Worm (Caenorhabditis elegans) whole organism, young adult: ENCODE data around the gene nspc-18.
A peak's percentile ranks its signal among the peaks of the same experiment; 100 is the strongest.

ENCODE experiments used
- B0019.2 ChIP-seq: fragments of 200-800 bp; sonication (Bioruptor generic); conservative IDR thresholded peaks from 2 replicates; pipeline ENCODE4 v1.3.6; 2022; ENCODE audit warnings: missing genetic modification reagents, missing genetic modification characterization, missing compliant biosample characterization
- B0035.1 ChIP-seq: sonication (generic microtip); optimal IDR thresholded peaks from 2 replicates; lab custom pipeline; 2016; ENCODE audit warnings: missing genetic modification characterization, mild to moderate bottlenecking, missing compliant biosample characterization, missing genotype, missing genetic modification reagents
- B0336.3 ChIP-seq: fragments of 200-800 bp; sonication (Bioruptor generic); IDR thresholded peaks from 2 replicates; pipeline ENCODE4 v1.3.6; 2022; ENCODE audit warnings: missing genetic modification characterization, missing compliant biosample characterization
- C17E4.6 ChIP-seq: fragments of 200-800 bp; sonication (Bioruptor generic); IDR thresholded peaks from 2 replicates; pipeline ENCODE4 v1.3.6; 2022; ENCODE audit warnings: missing genetic modification reagents, missing genetic modification characterization, missing compliant biosample characterization
- F23B12.7 ChIP-seq: sonication (generic microtip); optimal IDR thresholded peaks from 2 replicates; lab custom pipeline; 2017; ENCODE audit warnings: missing genetic modification characterization, mild to moderate bottlenecking, missing compliant biosample characterization, antibody characterized with exemption, moderate library complexity; ENCODE audit not compliant: insufficient read depth
- Y95B8A.8 ChIP-seq: fragments of 200-800 bp; sonication (Bioruptor generic); IDR thresholded peaks from 2 replicates; pipeline ENCODE4 v1.3.6; 2022; ENCODE audit warnings: missing genetic modification reagents, missing genetic modification characterization, missing compliant biosample characterization
- atf-7 ChIP-seq: sonication (generic microtip); optimal IDR thresholded peaks from 2 replicates; lab custom pipeline; 2017; ENCODE audit warnings: mild to moderate bottlenecking, missing genetic modification characterization, missing compliant biosample characterization
- athp-1 ChIP-seq: sonication (generic microtip); optimal IDR thresholded peaks from 2 replicates; lab custom pipeline; 2017; ENCODE audit warnings: mild to moderate bottlenecking, missing genetic modification characterization, missing compliant biosample characterization
- attf-5 ChIP-seq: fragments of 200-800 bp; sonication (Bioruptor generic); optimal IDR thresholded peaks from 2 replicates; lab custom pipeline; 2018; ENCODE audit warnings: mild to moderate bottlenecking, missing genetic modification characterization, missing compliant biosample characterization
- ccch-3 ChIP-seq: fragments of 200-800 bp; sonication (Bioruptor generic); optimal IDR thresholded peaks from 2 replicates; lab custom pipeline; 2018; ENCODE audit warnings: mild to moderate bottlenecking, missing genetic modification characterization, missing compliant biosample characterization
- cebp-1 ChIP-seq, 2 experiments: fragments of 200-800 bp in 1 of 2; sonication (Bioruptor generic) in 1 of 2; sonication (generic microtip) in 1 of 2; IDR thresholded peaks in 1 of 2; optimal IDR thresholded peaks in 1 of 2; 2 replicates each; pipeline versions ENCODE4 v1.3.6 to Lab custom; 2017 to 2022; ENCODE audit warnings: missing compliant biosample characterization in 2 of 2, missing genetic modification characterization in 2 of 2, mild to moderate bottlenecking in 1 of 2, missing genetic modification reagents in 1 of 2, moderate library complexity in 1 of 2
- ceh-27 ChIP-seq: fragments of 200-800 bp; sonication (Bioruptor generic); optimal IDR thresholded peaks from 2 replicates; lab custom pipeline; 2018; ENCODE audit warnings: mild to moderate bottlenecking, missing genetic modification characterization, moderate library complexity, missing compliant biosample characterization
- ceh-40 ChIP-seq: fragments of 200-800 bp; sonication (Bioruptor generic); IDR thresholded peaks from 2 replicates; pipeline ENCODE4 v1.3.6; 2022; ENCODE audit warnings: missing genetic modification characterization, missing compliant biosample characterization
- dpff-1 ChIP-seq: sonication (generic microtip); optimal IDR thresholded peaks from 2 replicates; lab custom pipeline; 2017; ENCODE audit warnings: mild to moderate bottlenecking, missing genetic modification characterization, missing compliant biosample characterization
- efl-1 ChIP-seq: fragments of 150-350 bp; optimal IDR thresholded peaks from 2 replicates; lab custom pipeline; 2014; ENCODE audit warnings: missing biosample characterization, missing genetic modification reagents, missing genetic modification characterization
- egl-18 ChIP-seq: fragments of 200-800 bp; sonication (Bioruptor generic); IDR thresholded peaks from 2 replicates; pipeline ENCODE4 v1.3.6; 2022; ENCODE audit warnings: missing genetic modification reagents, missing genetic modification characterization, missing compliant biosample characterization
- egl-44 ChIP-seq: fragments of 200-800 bp; sonication (Bioruptor generic); IDR thresholded peaks from 2 replicates; pipeline ENCODE4 v1.3.6; 2022; ENCODE audit warnings: missing genetic modification reagents, missing genetic modification characterization, missing compliant biosample characterization
- him-1 ChIP-seq: sonication (generic microtip); optimal IDR thresholded peaks from 2 replicates; lab custom pipeline; 2016; ENCODE audit warnings: missing genotype, missing genetic modification reagents, missing genetic modification characterization, missing compliant biosample characterization
- hlh-12 ChIP-seq: sonication (generic microtip); optimal IDR thresholded peaks from 2 replicates; lab custom pipeline; 2016; ENCODE audit warnings: missing genetic modification characterization, missing compliant biosample characterization
- hlh-26 ChIP-seq: fragments of 200-800 bp; sonication (Bioruptor generic); conservative IDR thresholded peaks from 2 replicates; pipeline ENCODE4 v1.3.6; 2022; ENCODE audit warnings: missing genetic modification reagents, missing genetic modification characterization, missing compliant biosample characterization
- hmg-1.2 ChIP-seq: fragments of 200-800 bp; sonication (Bioruptor generic); IDR thresholded peaks from 2 replicates; pipeline ENCODE4 v1.3.6; 2022; ENCODE audit warnings: missing genetic modification reagents, missing genetic modification characterization, missing compliant biosample characterization
- let-607 ChIP-seq, 2 experiments: fragments of 200-800 bp in 1 of 2; sonication (Bioruptor generic) in 1 of 2; sonication (generic microtip) in 1 of 2; optimal IDR thresholded peaks; 2 replicates each; lab custom pipeline; 2016 to 2018; ENCODE audit warnings: mild to moderate bottlenecking in 2 of 2, missing compliant biosample characterization in 2 of 2, missing genetic modification characterization in 2 of 2, moderate library complexity in 2 of 2, missing genotype in 1 of 2
- lin-35 ChIP-seq, 3 experiments: fragments of 150-350 bp in 2 of 3; sonication (generic microtip) in 1 of 3; optimal IDR thresholded peaks; 2 replicates each; lab custom pipeline; 2014 to 2018; ENCODE audit warnings: missing biosample characterization in 3 of 3, missing genetic modification characterization in 3 of 3, missing genetic modification reagents in 3 of 3
- lin-40 ChIP-seq: sonication (generic microtip); optimal IDR thresholded peaks from 2 replicates; lab custom pipeline; 2016; ENCODE audit warnings: missing genetic modification characterization, mild to moderate bottlenecking, missing compliant biosample characterization, missing genotype, missing genetic modification reagents
- lir-1 ChIP-seq: fragments of 200-800 bp; sonication (Bioruptor generic); conservative IDR thresholded peaks from 2 replicates; pipeline ENCODE4 v1.3.6; 2022; ENCODE audit warnings: missing genetic modification reagents, missing genetic modification characterization, missing compliant biosample characterization
- lsl-1 ChIP-seq: fragments of 200-800 bp; sonication (Bioruptor generic); optimal IDR thresholded peaks from 2 replicates; lab custom pipeline; 2018; ENCODE audit warnings: mild to moderate bottlenecking, missing genetic modification characterization, moderate library complexity, missing compliant biosample characterization
- madf-6 ChIP-seq: fragments of 200-800 bp; sonication (Bioruptor generic); IDR thresholded peaks from 2 replicates; pipeline ENCODE4 v1.3.6; 2022; ENCODE audit warnings: missing genetic modification reagents, missing genetic modification characterization, missing compliant biosample characterization
- mes-4 ChIP-seq: sonication (generic microtip); optimal IDR thresholded peaks from 2 replicates; lab custom pipeline; 2016; ENCODE audit warnings: missing genotype, missing genetic modification characterization, missing compliant biosample characterization
- nfyb-1 ChIP-seq: fragments of 200-800 bp; sonication (Bioruptor generic); IDR thresholded peaks from 2 replicates; pipeline ENCODE4 v1.3.6; 2022; ENCODE audit warnings: missing genetic modification reagents, missing genetic modification characterization, missing compliant biosample characterization
- nhr-90 ChIP-seq: sonication (generic microtip); optimal IDR thresholded peaks from 2 replicates; lab custom pipeline; 2016; ENCODE audit warnings: missing genotype, mild to moderate bottlenecking, missing genetic modification characterization, missing compliant biosample characterization
- pbrm-1 ChIP-seq: fragments of 200-800 bp; sonication (Bioruptor generic); IDR thresholded peaks from 2 replicates; pipeline ENCODE4 v1.3.6; 2022; ENCODE audit warnings: missing genetic modification reagents, missing genetic modification characterization, missing compliant biosample characterization
- snpc-1.1 ChIP-seq: sonication (generic microtip); optimal IDR thresholded peaks from 2 replicates; lab custom pipeline; 2017; ENCODE audit warnings: missing genetic modification characterization, mild to moderate bottlenecking, missing compliant biosample characterization, antibody characterized with exemption, moderate library complexity, missing genotype, missing genetic modification reagents; ENCODE audit not compliant: insufficient read depth
- snpc-3.4 ChIP-seq: sonication (generic microtip); optimal IDR thresholded peaks from 2 replicates; lab custom pipeline; 2017; ENCODE audit warnings: missing genetic modification characterization, mild to moderate bottlenecking, missing compliant biosample characterization, antibody characterized with exemption, moderate library complexity, missing genotype, missing genetic modification reagents
- snpc-4 ChIP-seq, 5 experiments: fragments of 150-350 bp in 1 of 5; sonication (generic microtip) in 4 of 5; optimal IDR thresholded peaks; 2 replicates each; lab custom pipeline; 2014 to 2018; ENCODE audit warnings: missing genetic modification characterization in 5 of 5, missing biosample characterization in 3 of 5, antibody characterized with exemption in 2 of 5, mild to moderate bottlenecking in 2 of 5, missing compliant biosample characterization in 2 of 5, missing genotype in 2 of 5, moderate library complexity in 2 of 5, missing genetic modification reagents in 1 of 5
- sptf-2 ChIP-seq: fragments of 200-800 bp; sonication (Bioruptor generic); optimal IDR thresholded peaks from 2 replicates; lab custom pipeline; 2018; ENCODE audit warnings: mild to moderate bottlenecking, missing genetic modification characterization, missing compliant biosample characterization
- tbp1 ChIP-seq: fragments of 200-800 bp; sonication (Bioruptor generic); optimal IDR thresholded peaks from 2 replicates; lab custom pipeline; 2018; ENCODE audit warnings: mild to moderate bottlenecking, missing genetic modification characterization, missing compliant biosample characterization
- unc-62 ChIP-seq: fragments of 150-350 bp; optimal IDR thresholded peaks from 2 replicates; lab custom pipeline; 2014; ENCODE audit warnings: missing biosample characterization, missing genetic modification reagents, missing genetic modification characterization
- ztf-25 ChIP-seq: fragments of 200-800 bp; sonication (Bioruptor generic); IDR thresholded peaks from 2 replicates; pipeline ENCODE4 v1.3.6; 2022; ENCODE audit warnings: missing genetic modification reagents, missing genetic modification characterization, missing compliant biosample characterization
- ztf-28 ChIP-seq: fragments of 200-800 bp; sonication (Bioruptor generic); IDR thresholded peaks from 2 replicates; pipeline ENCODE4 v1.3.6; 2022; ENCODE audit warnings: missing genetic modification reagents, missing genetic modification characterization, missing compliant biosample characterization

The nspc-18 gene

ce11 chrX:14478743-14479428 is 48.6 kb downstream of the nspc-18 start, which contains the start of gene M163.11 (continued):
- TF ChIP-seq ccch-3 (GFP tag; lab: Kevin White, UChicago) (no peak), lsl-1 (GFP tag; lab: Kevin White, UChicago) (no peak), ceh-40 (GFP tag; lab: Robert Waterston, UW) (peak; percentile 86), athp-1 (tag; lab: Kevin White, UChicago) (peak; percentile 21), atf-7 (tag; lab: Kevin White, UChicago) (no peak), egl-18 (GFP tag; lab: Robert Waterston, UW) (no peak), madf-6 (GFP tag; lab: Robert Waterston, UW) (peak; percentile 44; the same call in 1 of the 2 replicates), tbp1 (peak; percentile 91), pbrm-1 (GFP tag; lab: Robert Waterston, UW) (peak; percentile 76), efl-1 (no peak), sptf-2 (GFP tag; lab: Kevin White, UChicago) (no peak)

DNA sequence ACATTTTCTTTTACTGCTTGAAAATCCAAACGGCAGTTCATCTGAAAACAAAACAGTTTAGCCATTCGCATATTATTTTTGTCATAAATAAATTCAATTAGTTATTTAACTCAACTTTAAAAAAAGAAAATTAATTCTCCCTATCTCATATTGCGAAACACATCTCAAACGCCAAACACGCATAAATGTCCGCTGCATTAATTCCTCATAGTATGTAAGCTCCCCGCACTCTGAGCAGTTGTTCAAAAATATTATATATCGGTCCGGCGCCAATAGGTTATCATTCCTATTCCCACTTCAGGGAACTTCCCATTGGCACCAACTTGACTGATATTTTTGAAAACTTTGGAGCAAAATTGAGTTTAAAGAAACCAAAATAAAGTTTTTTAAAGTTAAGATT is 49.3 kb downstream of the nspc-18 start:
- TF ChIP-seq egl-44, result no peak
- peak in 1 of 3 experiments; percentile 19 for TF ChIP-seq lin-35 (GFP tag; optimal IDR thresholded peaks at IDR 0.05; lab: Kevin White, UChicago)
- peak; percentile 60 for TF ChIP-seq snpc-3.4
- TF ChIP-seq hmg-1.2, result peak; percentile 10; the same call in 1 of the 2 replicates
- TF ChIP-seq dpff-1 (tag; lab: Kevin White, UChicago), result no peak
- no peak for TF ChIP-seq him-1 (tag; lab: Kevin White, UChicago)
- TF ChIP-seq nhr-90 (tag; lab: Kevin White, UChicago), result no peak
- TF ChIP-seq B0035.1 (tag; lab: Kevin White, UChicago), result no peak
- no peak for TF ChIP-seq F23B12.7 (tag; lab: Kevin White, UChicago)
- no peak for TF ChIP-seq B0019.2 (GFP tag; lab: Robert Waterston, UW)
- TF ChIP-seq hlh-12 (tag; lab: Kevin White, UChicago), result no peak
- TF ChIP-seq let-607 (tag; optimal IDR thresholded peaks at IDR 0.05; lab: Kevin White, UChicago), result no peak
- TF ChIP-seq cebp-1 (GFP tag; IDR thresholded peaks at IDR 0.05; lab: Robert Waterston, UW), result peak; percentile 61; the same call in 1 of the 2 replicates
- TF ChIP-seq cebp-1 (tag; optimal IDR thresholded peaks at IDR 0.05; lab: Kevin White, UChicago), result peak; percentile 93
- peak; percentile 85 for TF ChIP-seq snpc-1.1 (tag; lab: Kevin White, UChicago)
- peak; percentile 22 for TF ChIP-seq lin-40 (tag; lab: Kevin White, UChicago)
- TF ChIP-seq ztf-28 (GFP tag; lab: Robert Waterston, UW), result no peak
- no peak for TF ChIP-seq sptf-2 (GFP tag; lab: Kevin White, UChicago)
- TF ChIP-seq tbp1, result peak; percentile 43
- no peak for TF ChIP-seq hlh-26 (GFP tag; lab: Robert Waterston, UW)
- no peak for TF ChIP-seq ceh-27 (GFP tag; lab: Kevin White, UChicago)
- TF ChIP-seq ztf-25 (GFP tag; lab: Robert Waterston, UW), result 0 out of 2 replicates have a peak, but pooled peaks have one; percentile 16
- TF ChIP-seq C17E4.6 (GFP tag; lab: Robert Waterston, UW), result no peak
- TF ChIP-seq egl-18 (GFP tag; lab: Robert Waterston, UW), result no peak
- TF ChIP-seq attf-5, result no peak
- TF ChIP-seq snpc-4 (GFP tag; optimal IDR thresholded peaks at IDR 0.05; lab: Kevin White, UChicago), result peak; percentile 96
- TF ChIP-seq snpc-4 (tag; optimal IDR thresholded peaks at IDR 0.05; lab: Kevin White, UChicago), result peak; percentile 92 to 98 (median 97)
- no peak for TF ChIP-seq pbrm-1 (GFP tag; lab: Robert Waterston, UW)
- no peak for TF ChIP-seq lsl-1 (GFP tag; lab: Kevin White, UChicago)
- TF ChIP-seq Y95B8A.8 (GFP tag; lab: Robert Waterston, UW), result no peak
- no peak for TF ChIP-seq nfyb-1 (GFP tag; lab: Robert Waterston, UW)
- TF ChIP-seq lir-1 (GFP tag; lab: Robert Waterston, UW), result no peak
- TF ChIP-seq mes-4 (tag; lab: Kevin White, UChicago), result no peak
- TF ChIP-seq unc-62 (GFP tag; lab: Kevin White, UChicago), result no peak
- TF ChIP-seq B0336.3 (GFP tag; lab: Robert Waterston, UW), result no peak
